Worm (Caenorhabditis elegans): ENCODE results near the gene cank-26.

- no peak for TF ChIP-seq ctbp-1 (GFP tag; IDR thresholded peaks at IDR 0.05)
- no peak for TF ChIP-seq ceh-28 (tag; optimal IDR thresholded peaks at IDR 0.05)
- no peak for TF ChIP-seq lim-7 (GFP tag; IDR thresholded peaks at IDR 0.05)
- TF ChIP-seq ama-1 (optimal IDR thresholded peaks at IDR 0.05) = no peak
- no peak for TF ChIP-seq skn-1 (tag; optimal IDR thresholded peaks at IDR 0.05)
- no peak for TF ChIP-seq sdz-12 (GFP tag; optimal IDR thresholded peaks at IDR 0.05)
- no peak for TF ChIP-seq nhr-25 (tag; optimal IDR thresholded peaks at IDR 0.05; ENCODE audit: borderline replicate concordance, insufficient read depth)
- no peak for TF ChIP-seq mdl-1 (tag; optimal IDR thresholded peaks at IDR 0.05)
- TF ChIP-seq T20F7.1 (GFP tag; optimal IDR thresholded peaks at IDR 0.05) = no peak
- TF ChIP-seq daf-8 (GFP tag; IDR thresholded peaks at IDR 0.05) = no peak
- no peak for TF ChIP-seq madf-9 (GFP tag; conservative IDR thresholded peaks at IDR 0.05)
Observed at ce11 chrII:4004614-4005013, 29.7 kb upstream of the cank-26 start, which contains the start of gene ephx-1.

Data from whole organism, L4 larva.